Worm (Caenorhabditis elegans) whole organism, late embryonic: ENCODE data around the gene F37C12.18.

Experiments
- nhr-11 ChIP-seq: fragments of 150-350 bp; optimal IDR thresholded peaks from 2 replicates; lab custom pipeline; 2014; ENCODE audit warnings: missing biosample characterization, missing genetic modification characterization
- tbx-2 ChIP-seq: sonication (generic microtip); optimal IDR thresholded peaks from 2 replicates; lab custom pipeline; 2016; ENCODE audit warnings: missing genetic modification characterization, missing compliant biosample characterization
- unc-3 ChIP-seq, 2 experiments: fragments of 200-800 bp in 1 of 2; sonication (Bioruptor generic) in 1 of 2; sonication (generic microtip) in 1 of 2; conservative IDR thresholded peaks in 1 of 2; optimal IDR thresholded peaks in 1 of 2; 2 replicates each; pipeline versions ENCODE4 v1.3.6 to Lab custom; 2016 to 2022; ENCODE audit warnings: missing compliant biosample characterization in 2 of 2, missing genetic modification characterization in 2 of 2, missing genetic modification reagents in 1 of 2

DNA sequence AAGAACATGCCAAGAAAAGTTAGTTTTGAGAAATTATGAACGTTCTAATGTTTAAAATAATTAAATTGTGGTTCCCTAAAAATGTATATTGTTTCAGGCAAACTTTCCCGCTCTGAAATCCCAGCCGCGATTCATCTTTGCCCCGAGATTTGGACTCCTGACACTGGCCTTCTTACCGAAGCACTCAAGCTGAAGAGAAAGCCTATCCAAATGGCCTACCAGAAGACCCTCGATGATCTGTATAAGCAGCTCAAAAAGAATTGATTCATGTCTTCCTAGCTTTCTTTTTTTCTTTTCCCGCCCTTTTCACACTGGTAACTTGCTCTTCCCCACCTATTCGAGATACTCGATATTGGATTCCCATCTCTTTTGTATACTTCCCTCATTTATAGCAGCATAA lies 25.1 kb downstream of the F37C12.18 start:
- no peak for TF ChIP-seq nhr-11
- TF ChIP-seq tbx-2 (tag; lab: Kevin White, UChicago), result no peak
- TF ChIP-seq unc-3 (GFP tag; conservative IDR thresholded peaks at IDR 0.05; lab: Robert Waterston, UW), result no peak
- no peak for TF ChIP-seq unc-3 (tag; optimal IDR thresholded peaks at IDR 0.05; lab: Kevin White, UChicago)
